Worm (Caenorhabditis elegans) whole organism, midembryonic: ENCODE data around the gene C43F9.7.

Source experiments
- T22C8.4 ChIP-seq: fragments of 200-800 bp; sonication (Bioruptor generic); IDR thresholded peaks from 2 replicates; pipeline ENCODE4 v1.3.6; 2022; ENCODE audit warnings: missing genetic modification characterization, missing compliant biosample characterization
- klf-2 ChIP-seq: fragments of 200-800 bp; sonication (Bioruptor generic); conservative IDR thresholded peaks from 2 replicates; pipeline ENCODE4 v1.3.6; 2022; ENCODE audit warnings: missing genetic modification reagents, missing genetic modification characterization, missing compliant biosample characterization
- ztf-23 ChIP-seq: fragments of 200-800 bp; sonication (Bioruptor generic); IDR thresholded peaks from 2 replicates; pipeline ENCODE4 v1.3.6; 2022; ENCODE audit warnings: missing genetic modification reagents, missing genetic modification characterization, missing compliant biosample characterization
- ztf-29 ChIP-seq: fragments of 200-800 bp; sonication (Bioruptor generic); IDR thresholded peaks from 2 replicates; pipeline ENCODE4 v1.3.6; 2022; ENCODE audit warnings: missing genetic modification reagents, missing genetic modification characterization, missing compliant biosample characterization

DNA sequence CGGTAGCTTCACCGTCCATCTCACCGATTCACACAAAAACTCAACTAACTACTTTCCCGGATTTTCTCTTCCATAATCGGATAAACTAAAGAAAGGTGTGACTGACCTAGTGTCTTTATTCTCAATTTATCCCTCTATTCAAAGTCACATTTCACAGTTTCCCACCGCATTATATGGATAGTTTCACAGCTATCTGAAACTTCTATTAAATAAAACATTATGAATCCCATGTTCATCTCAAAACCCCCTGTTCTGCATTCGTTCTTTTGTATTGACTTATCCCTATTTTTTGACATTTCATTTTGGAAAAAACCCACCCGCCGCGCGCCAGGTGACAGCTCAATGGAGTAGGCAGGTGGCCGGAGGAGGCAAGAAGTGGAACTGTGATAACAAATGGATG lies 25.6 kb downstream of the C43F9.7 start:
- TF ChIP-seq klf-2 (no peak), T22C8.4 (GFP tag; lab: Robert Waterston, UW) (no peak), ztf-23 (GFP tag; lab: Robert Waterston, UW) (no peak), ztf-29 (no peak)
